Worm (Caenorhabditis elegans): ENCODE measurements around the gene rol-8.

DNA sequence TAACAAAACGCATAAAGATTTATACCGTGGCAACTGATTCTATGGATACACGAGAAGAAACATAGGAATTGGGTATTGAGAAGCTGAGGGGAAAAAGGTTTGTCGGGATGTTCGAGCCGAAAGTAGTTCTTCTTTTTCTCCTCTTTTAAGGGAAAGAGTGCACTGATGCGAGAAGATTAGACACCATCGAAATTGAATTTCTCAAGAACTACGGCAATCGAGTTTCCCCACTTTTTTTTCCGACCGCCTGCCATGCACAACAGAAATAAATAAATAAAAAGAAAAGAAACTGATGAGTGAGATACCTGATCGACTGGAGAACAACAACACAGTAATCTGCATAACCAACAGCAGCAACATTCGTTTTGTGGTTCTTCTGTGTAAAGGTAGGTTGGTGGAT is 50.4 kb downstream of the rol-8 start:
- TF ChIP-seq snpc-4 (tag; optimal IDR thresholded peaks at IDR 0.05) (no peak), hlh-1 (tag; optimal IDR thresholded peaks at IDR 0.05) (no peak), lin-13 (tag; optimal IDR thresholded peaks at IDR 0.05) (no peak), nhr-76 (tag; optimal IDR thresholded peaks at IDR 0.05) (no peak), unc-62 (GFP tag; optimal IDR thresholded peaks at IDR 0.05) (no peak), nhr-12 (tag; optimal IDR thresholded peaks at IDR 0.05) (no peak), nhr-237 (tag; optimal IDR thresholded peaks at IDR 0.05) (no peak), nhr-28 (tag; optimal IDR thresholded peaks at IDR 0.05) (no peak), blmp-1 (tag; optimal IDR thresholded peaks at IDR 0.05) (no peak), sem-2 (GFP tag; optimal IDR thresholded peaks at IDR 0.05) (no peak), unc-120 (tag; optimal IDR thresholded peaks at IDR 0.05; ENCODE audit: poor library complexity, severe bottlenecking) (no peak), pha-4 (tag; optimal IDR thresholded peaks at IDR 0.05) (no peak)
